Worm (Caenorhabditis elegans): ENCODE measurements around the gene erg-28.

DNA sequence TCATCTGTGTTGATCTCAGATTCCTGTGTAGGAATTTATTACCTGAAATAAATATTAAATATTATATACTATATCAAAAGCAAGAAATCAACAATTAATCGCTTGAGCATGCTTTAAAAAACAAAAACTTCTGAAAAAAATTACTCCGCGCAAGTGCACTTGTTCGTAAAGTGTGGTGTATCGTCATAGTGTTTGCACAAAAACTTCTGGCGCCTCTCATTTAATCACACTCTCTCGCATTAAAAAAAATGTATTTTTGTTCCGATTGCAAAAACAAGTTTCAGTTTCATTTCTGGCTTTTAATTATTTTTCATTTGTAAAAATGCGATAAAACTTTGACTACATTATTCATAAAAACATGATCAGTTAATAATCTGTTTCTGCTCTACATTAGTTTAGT, 8.1 kb upstream of the erg-28 start, which contains the start of the genes C14C10.10 and ril-2:
- TF ChIP-seq sem-2 (GFP tag; optimal IDR thresholded peaks at IDR 0.05), result no peak
- TF ChIP-seq nhr-237 (tag; optimal IDR thresholded peaks at IDR 0.05), result no peak
- no peak for TF ChIP-seq ces-1 (GFP tag; optimal IDR thresholded peaks at IDR 0.05)
